Worm (Caenorhabditis elegans): Measurements from ENCODE around the gene T24H10.1.

The T24H10.1 gene

DNA sequence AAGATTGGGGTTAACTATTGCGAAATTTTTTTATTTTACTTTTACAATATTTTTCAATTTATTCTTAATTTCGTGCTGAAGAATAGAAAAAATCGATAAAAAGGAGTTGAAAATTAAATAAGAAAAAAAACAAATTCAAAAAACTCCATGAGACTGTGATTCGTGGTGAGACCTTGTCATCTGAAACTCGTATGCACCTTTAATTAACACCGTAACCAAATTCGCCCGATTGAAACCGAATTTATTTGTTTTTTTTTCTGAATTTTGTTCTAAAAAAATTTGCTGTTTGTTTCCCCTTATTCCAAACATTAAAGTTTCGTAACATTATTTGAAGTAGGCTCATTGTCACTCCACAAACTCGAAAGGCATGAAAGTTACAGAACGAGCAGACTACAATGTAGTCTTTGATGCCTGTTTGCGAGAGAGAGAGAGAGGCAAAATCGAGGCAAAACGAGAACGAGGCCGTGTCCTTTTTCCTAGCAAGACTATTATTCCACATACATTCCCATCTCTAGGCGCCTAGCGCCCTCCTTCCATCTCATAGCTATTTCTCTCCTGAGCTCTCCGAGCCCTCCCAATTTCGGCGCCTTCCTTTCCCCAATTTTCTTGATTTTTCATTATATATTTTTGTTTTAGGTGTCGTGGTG, 9.9 kb downstream of the T24H10.1 start, which contains the start of gene T24H10.4 (continued):
- TF ChIP-seq ccch-3 (GFP tag; optimal IDR thresholded peaks at IDR 0.05), result no peak
- no peak for TF ChIP-seq lir-1 (GFP tag; conservative IDR thresholded peaks at IDR 0.05)
- TF ChIP-seq cebp-2 (GFP tag; IDR thresholded peaks at IDR 0.05), result no peak
- TF ChIP-seq bed-1 (GFP tag; IDR thresholded peaks at IDR 0.05), result no peak
- TF ChIP-seq sea-2 (GFP tag; IDR thresholded peaks at IDR 0.05), result no peak
- no peak for TF ChIP-seq let-607 (tag; optimal IDR thresholded peaks at IDR 0.05)
- TF ChIP-seq tlf-1 (GFP tag; optimal IDR thresholded peaks at IDR 0.05), result no peak
- 0 out of 2 replicates have a peak, but pooled peaks have one; percentile 45 for TF ChIP-seq zfh-2 (GFP tag; conservative IDR thresholded peaks at IDR 0.05)
- no peak for TF ChIP-seq F10E7.11 (tag; optimal IDR thresholded peaks at IDR 0.05)
- no peak; the same call in 1 of the 2 replicates for TF ChIP-seq rcor-1 (GFP tag; IDR thresholded peaks at IDR 0.05)
- no peak for TF ChIP-seq C06A6.2 (GFP tag; conservative IDR thresholded peaks at IDR 0.05)
- no peak for TF ChIP-seq fkh-3 (tag; optimal IDR thresholded peaks at IDR 0.05)
- TF ChIP-seq nfyb-1 (GFP tag; IDR thresholded peaks at IDR 0.05), result no peak
- no peak for TF ChIP-seq repo-1 (tag; optimal IDR thresholded peaks at IDR 0.05)
- no peak for TF ChIP-seq nhr-120 (GFP tag; IDR thresholded peaks at IDR 0.05)
- TF ChIP-seq snpc-1.3 (tag; optimal IDR thresholded peaks at IDR 0.05; ENCODE audit: insufficient read depth), result peak; percentile 15
- no peak for TF ChIP-seq egrh-3 (GFP tag; IDR thresholded peaks at IDR 0.05)
- TF ChIP-seq unc-130 (GFP tag; optimal IDR thresholded peaks at IDR 0.05), result no peak
- no peak for TF ChIP-seq egl-18 (GFP tag; IDR thresholded peaks at IDR 0.05)
- no peak for TF ChIP-seq mxl-1 (tag; optimal IDR thresholded peaks at IDR 0.05)
- no peak for TF ChIP-seq nhr-179 (tag; optimal IDR thresholded peaks at IDR 0.05)
- peak; percentile 65 for TF ChIP-seq madf-6 (GFP tag; IDR thresholded peaks at IDR 0.05)
- TF ChIP-seq F55B11.4 (tag; optimal IDR thresholded peaks at IDR 0.05; ENCODE audit: borderline replicate concordance, insufficient read depth), result no peak
- TF ChIP-seq hmg-1.2 (GFP tag; IDR thresholded peaks at IDR 0.05), result no peak
- TF ChIP-seq ZK185.1 (tag; optimal IDR thresholded peaks at IDR 0.05; ENCODE audit: poor library complexity, severe bottlenecking), result no peak
- TF ChIP-seq Y53F4B.3 (GFP tag; IDR thresholded peaks at IDR 0.05), result no peak
- peak; percentile 83 for TF ChIP-seq F33H1.4 (GFP tag; IDR thresholded peaks at IDR 0.05)
- TF ChIP-seq xnd-1 (tag; optimal IDR thresholded peaks at IDR 0.05), result peak; percentile 63
- TF ChIP-seq ekl-4 (GFP tag; IDR thresholded peaks at IDR 0.05), result no peak

DNA sequence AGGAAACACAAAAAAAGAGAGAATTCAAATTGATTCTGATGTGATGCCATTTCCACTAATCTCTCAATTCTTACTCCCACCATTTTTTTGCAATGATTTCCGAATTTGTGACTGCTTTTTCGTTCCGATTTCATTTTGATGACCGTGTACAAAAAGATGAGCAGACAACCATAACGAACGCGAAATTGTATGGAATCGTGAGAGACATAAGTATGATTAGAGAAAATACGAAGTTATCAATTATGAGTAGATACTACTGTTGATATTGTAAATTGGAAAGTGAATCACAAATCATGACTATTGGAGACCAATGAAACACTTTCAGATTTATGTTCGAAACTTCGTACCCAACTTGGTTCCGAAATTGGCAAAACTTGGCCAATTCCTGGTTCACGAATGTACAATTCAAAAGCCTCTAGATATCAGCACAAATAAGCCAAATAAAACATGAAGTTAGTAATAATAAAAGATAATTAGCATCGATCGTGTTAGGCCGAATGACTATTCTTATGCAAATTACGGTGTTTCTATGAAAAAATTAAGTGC, 12.4 kb downstream of the T24H10.1 start:
- TF ChIP-seq nhr-80 (tag; optimal IDR thresholded peaks at IDR 0.05), result peak; percentile 62
- TF ChIP-seq cebp-1 (GFP tag; IDR thresholded peaks at IDR 0.05), result no peak
- TF ChIP-seq cebp-1 (tag; optimal IDR thresholded peaks at IDR 0.05), result peak; percentile 24
- no peak for TF ChIP-seq egl-18 (GFP tag; IDR thresholded peaks at IDR 0.05)

DNA sequence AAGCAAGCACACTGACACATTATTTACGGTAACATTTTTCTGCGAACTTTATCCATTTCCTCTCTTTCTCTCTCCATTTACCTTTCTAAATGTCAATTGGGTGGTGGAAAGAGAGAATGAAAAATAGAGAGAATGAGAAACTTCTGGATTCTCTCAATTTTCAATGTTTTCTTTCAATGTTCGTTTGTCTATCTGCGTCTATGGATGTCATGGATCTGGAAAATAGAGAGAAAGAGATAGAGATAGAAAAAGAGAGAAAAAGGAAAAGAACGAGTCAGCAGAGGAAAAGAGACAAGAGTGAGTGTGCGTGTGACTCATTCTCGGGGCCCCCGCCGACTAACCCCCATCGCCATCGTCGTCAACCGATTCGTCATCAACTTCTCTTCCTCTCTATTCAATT, 13.7 kb downstream of the T24H10.1 start, which contains the start of gene jun-1:
jun-1 (plus strand) TSS at position 307 of the 400 bp plus-strand sequence.
- TF ChIP-seq attf-5 (GFP tag; optimal IDR thresholded peaks at IDR 0.05), result peak; percentile 69
- no peak for TF ChIP-seq egl-44 (GFP tag; IDR thresholded peaks at IDR 0.05)
- TF ChIP-seq F57C9.4 (tag; optimal IDR thresholded peaks at IDR 0.05), result no peak
- no peak for TF ChIP-seq cebp-1 (GFP tag; IDR thresholded peaks at IDR 0.05)
- peak; percentile 78 for TF ChIP-seq cebp-1 (tag; optimal IDR thresholded peaks at IDR 0.05)
- no peak for TF ChIP-seq snpc-1.3 (tag; optimal IDR thresholded peaks at IDR 0.05; ENCODE audit: insufficient read depth)
- TF ChIP-seq ztf-22 (GFP tag; optimal IDR thresholded peaks at IDR 0.05), result no peak
- TF ChIP-seq hsf-1 (GFP tag; IDR thresholded peaks at IDR 0.05), result 0 out of 2 replicates have a peak, but pooled peaks have one; percentile 20
- TF ChIP-seq rcor-1 (GFP tag; IDR thresholded peaks at IDR 0.05), result peak; percentile 49
- TF ChIP-seq sptf-2 (GFP tag; optimal IDR thresholded peaks at IDR 0.05), result no peak
- TF ChIP-seq ztf-18 (tag; optimal IDR thresholded peaks at IDR 0.05), result no peak
- peak; percentile 41 for TF ChIP-seq nhr-80 (tag; optimal IDR thresholded peaks at IDR 0.05)
- TF ChIP-seq K11D2.4 (GFP tag; IDR thresholded peaks at IDR 0.05), result peak; percentile 59
- no peak for TF ChIP-seq Y56A3A.18 (GFP tag; IDR thresholded peaks at IDR 0.05)
- no peak for TF ChIP-seq aptf-2 (GFP tag; conservative IDR thresholded peaks at IDR 0.05)
- no peak for TF ChIP-seq snpc-3.4 (tag; optimal IDR thresholded peaks at IDR 0.05)
- no peak for TF ChIP-seq F52B5.7 (tag; optimal IDR thresholded peaks at IDR 0.05)
- TF ChIP-seq atf-7 (tag; optimal IDR thresholded peaks at IDR 0.05), result peak; percentile 20
- TF ChIP-seq ztf-26 (tag; optimal IDR thresholded peaks at IDR 0.05), result peak; percentile 69

All from whole organism, young adult.